Fruit fly (Drosophila melanogaster): ENCODE results near the gene CG42680.

dm6 chr2L:14569301-14569700, 18.7 kb downstream of the CG42680 start:
- TF ChIP-seq CG33017 (tag; optimal IDR thresholded peaks at IDR 0.05) (no peak), Clk (GFP tag; optimal IDR thresholded peaks at IDR 0.05) (no peak), kay (GFP tag; ENCODE audit: borderline replicate concordance) (no peak), CG1620 (GFP tag; optimal IDR thresholded peaks at IDR 0.05) (no peak), Crg-1 (GFP tag; optimal IDR thresholded peaks at IDR 0.05) (no peak), CG11617 (GFP tag; optimal IDR thresholded peaks at IDR 0.05) (no peak), CG7045 (GFP tag; optimal IDR thresholded peaks at IDR 0.05) (no peak)

Data from whole organism, adult.